Worm (Caenorhabditis elegans) whole organism, young adult: ENCODE measurements around the gene F01D5.6.

Experiments
- Y56A3A.18 ChIP-seq: fragments of 200-800 bp; sonication (Bioruptor generic); IDR thresholded peaks from 2 replicates; pipeline ENCODE4 v1.3.6; 2022; ENCODE audit warnings: missing genetic modification reagents, missing genetic modification characterization, missing compliant biosample characterization
- athp-1 ChIP-seq: sonication (generic microtip); optimal IDR thresholded peaks from 2 replicates; lab custom pipeline; 2017; ENCODE audit warnings: mild to moderate bottlenecking, missing genetic modification characterization, missing compliant biosample characterization
- ceh-58 ChIP-seq: fragments of 200-800 bp; sonication (Bioruptor generic); IDR thresholded peaks from 2 replicates; pipeline ENCODE4 v1.3.6; 2022; ENCODE audit warnings: missing genetic modification characterization, missing compliant biosample characterization
- let-607 ChIP-seq, 2 experiments: fragments of 200-800 bp in 1 of 2; sonication (Bioruptor generic) in 1 of 2; sonication (generic microtip) in 1 of 2; optimal IDR thresholded peaks; 2 replicates each; lab custom pipeline; 2016 to 2018; ENCODE audit warnings: mild to moderate bottlenecking in 2 of 2, missing compliant biosample characterization in 2 of 2, missing genetic modification characterization in 2 of 2, moderate library complexity in 2 of 2, missing genotype in 1 of 2
- snpc-1.3 ChIP-seq: sonication (generic microtip); optimal IDR thresholded peaks from 2 replicates; lab custom pipeline; 2017; ENCODE audit warnings: missing genetic modification characterization, mild to moderate bottlenecking, missing compliant biosample characterization, antibody characterized with exemption, moderate library complexity, missing genotype, missing genetic modification reagents; ENCODE audit not compliant: insufficient read depth
- ztf-3 ChIP-seq: fragments of 200-800 bp; sonication (Bioruptor generic); optimal IDR thresholded peaks from 2 replicates; lab custom pipeline; 2018; ENCODE audit warnings: mild to moderate bottlenecking, missing genetic modification characterization, missing compliant biosample characterization

ce11 chrII:13977701-13978100, 28.6 kb upstream of the F01D5.6 start:
- TF ChIP-seq ceh-58 (GFP tag; lab: Robert Waterston, UW): no peak
- TF ChIP-seq snpc-1.3 (tag; lab: Kevin White, UChicago): no peak
- TF ChIP-seq ztf-3 (GFP tag; lab: Kevin White, UChicago): no peak
- TF ChIP-seq let-607 (tag; optimal IDR thresholded peaks at IDR 0.05; lab: Kevin White, UChicago): no peak
- TF ChIP-seq Y56A3A.18: no peak
- no peak for TF ChIP-seq athp-1 (tag; lab: Kevin White, UChicago)
